Fruit fly (Drosophila melanogaster): ENCODE measurements around the gene Srp54k.

Gene Srp54k

dm6 chr3L:5133704-5134430, 18.6 kb upstream of the Srp54k start, which contains the start of gene Yod1 (continued):
- TF ChIP-seq Nf-YC (tag; optimal IDR thresholded peaks at IDR 0.05), result peak; percentile 17
- TF ChIP-seq Stat92E (GFP tag; optimal IDR thresholded peaks at IDR 0.05), result peak in 1 of 3 experiments; percentile 12
- no peak for TF ChIP-seq ci (GFP tag; IDR thresholded peaks at IDR 0.05)
- no peak for TF ChIP-seq corto (GFP tag; optimal IDR thresholded peaks at IDR 0.05)
- 0 out of 4 replicates have a peak, but pooled peaks have one; percentile 59 for TF ChIP-seq chinmo (GFP tag; IDR thresholded peaks at IDR 0.05; ENCODE audit: partially characterized antibody)
- no peak for TF ChIP-seq dmrt99B (tag; optimal IDR thresholded peaks at IDR 0.05)
- peak; percentile 69; the same call in 1 of the 2 replicates for TF ChIP-seq nerfin-2 (GFP tag; IDR thresholded peaks at IDR 0.05; ENCODE audit: partially characterized antibody)
- peak; percentile 62 for TF ChIP-seq kay (GFP tag; optimal IDR thresholded peaks at IDR 0.05)
- no peak for TF ChIP-seq Ptx1 (GFP tag; IDR thresholded peaks at IDR 0.05)
- TF ChIP-seq Bgb (GFP tag; IDR thresholded peaks at IDR 0.05; ENCODE audit: partially characterized antibody), result peak; percentile 76; the same call in 1 of the 2 replicates
- TF ChIP-seq hbn (GFP tag; IDR thresholded peaks at IDR 0.05; ENCODE audit: partially characterized antibody), result peak; percentile 68
- peak; percentile 35 for TF ChIP-seq Vsx1 (GFP tag; optimal IDR thresholded peaks at IDR 0.05)
- no peak for TF ChIP-seq GATAe (GFP tag; conservative IDR thresholded peaks at IDR 0.05)
- TF ChIP-seq gfzf (GFP tag; optimal IDR thresholded peaks at IDR 0.05), result peak; percentile 32
- TF ChIP-seq MBD-R2 (GFP tag; IDR thresholded peaks at IDR 0.05), result peak; percentile 49
- TF ChIP-seq CG11504 (tag; optimal IDR thresholded peaks at IDR 0.05), result peak; percentile 4
- peak; percentile 47 for TF ChIP-seq Sry-δ (GFP tag; optimal IDR thresholded peaks at IDR 0.05)

DNA sequence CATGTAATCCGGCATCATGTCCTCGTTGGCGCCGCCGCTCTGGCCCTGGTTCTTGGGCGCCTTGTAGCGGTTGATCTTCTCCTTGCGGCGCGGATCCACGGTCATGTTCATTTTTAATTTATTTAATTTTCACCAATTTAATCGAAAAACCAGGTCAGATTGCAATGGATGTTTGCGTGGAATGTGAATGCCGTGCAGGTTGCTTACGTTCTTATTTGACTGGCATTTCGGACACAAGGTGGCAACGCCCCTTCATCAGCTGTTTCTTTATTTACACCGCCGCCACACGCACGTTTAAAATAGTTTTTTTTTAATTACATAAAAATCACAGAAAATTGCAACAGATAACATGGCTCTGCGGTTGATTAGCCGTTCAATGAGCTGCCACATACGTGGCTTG, 16.4 kb upstream of the Srp54k start, which contains the start of the genes CG10674 and CG4611:
CG10674 (minus strand) TSS at position 170 of the 400 bp plus-strand sequence.
CG4611 (plus strand) TSS at position 254 of the 400 bp plus-strand sequence.
- no peak for TF ChIP-seq dimm (GFP tag; IDR thresholded peaks at IDR 0.05)
- TF ChIP-seq CG13287 (GFP tag; IDR thresholded peaks at IDR 0.05; ENCODE audit: partially characterized antibody), result peak; percentile 39
- TF ChIP-seq Vsx1 (GFP tag; optimal IDR thresholded peaks at IDR 0.05), result no peak
- no peak for TF ChIP-seq Dek (tag; optimal IDR thresholded peaks at IDR 0.05)
- no peak for TF ChIP-seq tio (GFP tag; optimal IDR thresholded peaks at IDR 0.05)
- peak; percentile 70 for TF ChIP-seq Med (GFP tag)
- TF ChIP-seq grn (GFP tag; optimal IDR thresholded peaks at IDR 0.05), result no peak
- no peak for TF ChIP-seq BtbVII (GFP tag; optimal IDR thresholded peaks at IDR 0.05)
- peak; percentile 57 for TF ChIP-seq Hr3 (GFP tag; optimal IDR thresholded peaks at IDR 0.05)
- TF ChIP-seq pan (optimal IDR thresholded peaks at IDR 0.05), result no peak
- TF ChIP-seq pan (GFP tag; optimal IDR thresholded peaks at IDR 0.05 in 1 of 2, IDR thresholded peaks at IDR 0.05 in 1 of 2), result peak in 1 of 2 experiments; percentile 10
- TF ChIP-seq CG4730 (GFP tag; IDR thresholded peaks at IDR 0.05), result no peak
- no peak for TF ChIP-seq D19B (GFP tag; optimal IDR thresholded peaks at IDR 0.05)
- TF ChIP-seq caup (GFP tag; optimal IDR thresholded peaks at IDR 0.05; ENCODE audit: severe bottlenecking), result no peak
- TF ChIP-seq CG3847 (GFP tag; IDR thresholded peaks at IDR 0.05), result no peak
- TF ChIP-seq CG14667 (GFP tag; IDR thresholded peaks at IDR 0.05), result no peak
- TF ChIP-seq pho (GFP tag; optimal IDR thresholded peaks at IDR 0.05), result no peak
- no peak for TF ChIP-seq az2 (GFP tag; optimal IDR thresholded peaks at IDR 0.05)
- no peak for TF ChIP-seq CG13296 (GFP tag; optimal IDR thresholded peaks at IDR 0.05)
- TF ChIP-seq CG11093 (GFP tag; IDR thresholded peaks at IDR 0.05), result no peak
- TF ChIP-seq MESR4 (GFP tag; optimal IDR thresholded peaks at IDR 0.05), result peak; percentile 73
- TF ChIP-seq nerfin-2 (GFP tag; IDR thresholded peaks at IDR 0.05; ENCODE audit: partially characterized antibody), result no peak
- peak; percentile 26 for TF ChIP-seq Ets97D (GFP tag; optimal IDR thresholded peaks at IDR 0.05)
- peak; percentile 27; the same call in 1 of the 2 replicates for TF ChIP-seq Bgb (GFP tag; IDR thresholded peaks at IDR 0.05; ENCODE audit: partially characterized antibody)
- no peak for TF ChIP-seq zf30C (GFP tag; optimal IDR thresholded peaks at IDR 0.05)
- TF ChIP-seq CG12104 (GFP tag; optimal IDR thresholded peaks at IDR 0.05), result no peak
- no peak for TF ChIP-seq Max (GFP tag; optimal IDR thresholded peaks at IDR 0.05)
- no peak for TF ChIP-seq CG12071 (GFP tag; optimal IDR thresholded peaks at IDR 0.05)
- peak; percentile 27 for TF ChIP-seq BEAF-32 (GFP tag; optimal IDR thresholded peaks at IDR 0.05)
- TF ChIP-seq jing (GFP tag; optimal IDR thresholded peaks at IDR 0.05), result no peak
- TF ChIP-seq twi (tag; optimal IDR thresholded peaks at IDR 0.05), result no peak
- TF ChIP-seq CG7745 (tag; optimal IDR thresholded peaks at IDR 0.05), result no peak
- TF ChIP-seq CG12299 (tag; optimal IDR thresholded peaks at IDR 0.05), result no peak

Measured in whole organism, embryonic.